Worm (Caenorhabditis elegans): ENCODE measurements around the gene alg-3.

The alg-3 gene

DNA sequence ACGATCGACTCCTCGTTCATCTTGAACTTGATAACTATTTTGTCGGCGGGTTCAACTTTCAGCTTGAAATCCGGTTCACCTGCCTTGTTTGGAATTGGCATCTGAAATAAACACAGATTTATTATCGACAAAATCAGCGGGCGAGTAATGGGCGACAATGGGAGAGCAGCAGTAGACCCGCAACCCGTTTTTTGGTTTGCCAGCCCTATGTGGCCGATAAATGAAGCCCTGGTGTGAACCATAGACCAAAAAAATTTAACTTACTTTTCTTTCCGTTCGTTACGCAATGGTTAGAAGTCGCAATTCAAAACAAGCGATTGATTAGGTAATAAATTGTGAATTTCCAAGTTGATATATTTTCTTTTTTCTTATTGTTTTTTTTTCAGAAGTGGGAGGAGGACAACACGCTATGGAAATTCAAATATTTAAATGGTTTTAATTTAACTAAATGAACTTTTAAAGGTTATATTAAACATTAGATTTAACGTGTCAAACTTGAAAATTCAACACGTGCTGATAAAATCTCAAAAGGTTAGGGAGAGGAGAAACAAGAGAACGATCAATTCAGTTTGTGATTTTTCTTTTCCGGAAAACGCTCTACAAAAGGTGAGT is at the start of gene alg-3, which contains the start of gene T22B3.3:
Gene alg-3, plus strand, starts transcription at position 562 of the 612 bp plus-strand sequence.
Gene T22B3.3, minus strand, starts transcription at position 101 of the 612 bp plus-strand sequence.
- no peak for TF ChIP-seq F13C5.2 (tag; optimal IDR thresholded peaks at IDR 0.05)
- no peak for TF ChIP-seq scrt-1 (GFP tag; IDR thresholded peaks at IDR 0.05)

DNA sequence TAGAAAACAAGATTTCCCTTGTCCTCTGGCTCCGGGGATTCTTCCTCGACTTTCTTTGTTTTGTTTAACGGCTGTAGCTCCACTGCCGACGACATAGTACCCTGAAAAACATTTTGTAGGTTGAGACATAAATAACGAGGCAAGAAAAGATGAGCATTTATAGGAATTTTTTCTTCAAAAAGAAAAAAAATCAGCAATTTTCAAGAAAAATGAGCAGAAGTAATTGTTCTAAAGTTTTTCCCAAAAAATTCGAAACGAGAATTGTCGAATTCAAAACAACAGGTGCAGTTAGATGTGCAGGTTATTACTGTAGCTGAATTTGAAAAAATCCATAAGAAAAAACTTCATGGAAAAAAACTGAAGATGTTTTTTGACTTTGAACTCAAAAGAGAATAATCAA is 48.7 kb upstream of the alg-3 start, which contains the start of gene ent-1:
Gene ent-1, minus strand, starts transcription at position 101 of the 400 bp plus-strand sequence.
- no peak for TF ChIP-seq tbx-11 (GFP tag; IDR thresholded peaks at IDR 0.05)
- TF ChIP-seq flt-1 (GFP tag; IDR thresholded peaks at IDR 0.05) = no peak
- TF ChIP-seq aly-1 (tag; optimal IDR thresholded peaks at IDR 0.05) = no peak

ce11 chrIV:11656144-11656780 is 47.8 kb upstream of the alg-3 start, which contains the start of gene ZK809.5:
TSS of gene ZK809.5 (plus strand) at chrIV:11656730.
- TF ChIP-seq hmbx-1 (tag; optimal IDR thresholded peaks at IDR 0.05) = no peak
- TF ChIP-seq pes-1 (GFP tag; IDR thresholded peaks at IDR 0.05) = no peak

DNA sequence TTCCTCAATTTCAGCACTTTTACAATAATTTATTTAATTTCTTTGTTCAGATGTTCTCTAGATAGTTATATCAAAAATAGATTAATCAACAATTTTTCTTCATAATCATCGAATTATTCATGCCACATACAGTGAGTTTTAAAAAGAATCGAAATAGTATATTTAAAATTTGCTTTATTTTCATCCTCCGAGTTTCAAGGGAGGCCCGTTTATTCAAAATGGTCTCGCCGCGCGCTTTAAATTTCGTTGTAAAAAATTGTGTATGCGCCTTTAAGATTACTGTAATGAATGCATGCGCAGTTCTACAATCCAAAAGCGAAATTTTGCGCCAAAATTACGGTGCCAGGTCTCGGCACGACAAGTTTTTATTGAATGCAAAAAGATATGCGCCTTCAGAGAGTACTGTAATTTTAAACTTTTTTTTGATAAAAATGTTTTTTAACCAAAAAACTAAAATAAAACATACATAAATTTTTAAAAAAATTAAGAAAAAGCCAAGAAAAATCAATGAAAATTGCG is 44.2 kb upstream of the alg-3 start, which contains the start of gene ZK792.1:
Gene ZK792.1, plus strand, starts transcription at position 51 of the 519 bp plus-strand sequence.
- TF ChIP-seq ceh-13 (GFP tag; optimal IDR thresholded peaks at IDR 0.05) = no peak
- no peak for TF ChIP-seq ets-7 (tag; optimal IDR thresholded peaks at IDR 0.05)
- TF ChIP-seq flt-1 (GFP tag; IDR thresholded peaks at IDR 0.05) = no peak
- no peak for TF ChIP-seq sea-1 (GFP tag; conservative IDR thresholded peaks at IDR 0.05)

DNA sequence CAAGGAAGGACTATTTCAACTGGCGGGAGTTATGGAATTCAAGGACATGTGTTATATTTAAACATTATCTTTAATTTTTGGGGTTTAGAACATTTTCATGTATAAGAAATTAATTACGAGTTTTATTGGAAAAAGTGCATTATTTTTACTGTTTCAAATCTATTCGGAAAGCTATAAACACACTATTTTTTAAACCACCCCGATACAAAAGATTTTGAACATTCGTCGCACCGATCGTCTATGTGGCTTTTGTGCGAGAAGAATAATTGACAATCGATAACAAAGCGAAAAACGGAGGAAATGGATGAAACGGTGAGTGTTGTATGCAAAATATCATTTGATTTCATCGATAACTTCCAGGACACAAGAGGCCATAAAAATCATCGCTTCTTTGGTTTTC is 39.0 kb upstream of the alg-3 start, which contains the start of gene ZK809.9:
Gene ZK809.9, plus strand, starts transcription at position 301 of the 400 bp plus-strand sequence.
- TF ChIP-seq flt-1 (GFP tag; IDR thresholded peaks at IDR 0.05) = no peak
- no peak for TF ChIP-seq ceh-13 (GFP tag; optimal IDR thresholded peaks at IDR 0.05)
- TF ChIP-seq tbx-11 (GFP tag; IDR thresholded peaks at IDR 0.05) = no peak
- TF ChIP-seq tra-4 (tag; optimal IDR thresholded peaks at IDR 0.05) = no peak
- no peak for TF ChIP-seq ama-1 (optimal IDR thresholded peaks at IDR 0.05)
- no peak for TF ChIP-seq ceh-36 (tag; optimal IDR thresholded peaks at IDR 0.05)
- no peak for TF ChIP-seq pes-1 (GFP tag; IDR thresholded peaks at IDR 0.05)
- no peak for TF ChIP-seq hmg-4 (GFP tag; optimal IDR thresholded peaks at IDR 0.05)
- TF ChIP-seq B0310.2 (tag; optimal IDR thresholded peaks at IDR 0.05) = no peak
- no peak for TF ChIP-seq hnd-1 (tag; optimal IDR thresholded peaks at IDR 0.05)
- TF ChIP-seq ets-7 (tag; optimal IDR thresholded peaks at IDR 0.05) = no peak

DNA sequence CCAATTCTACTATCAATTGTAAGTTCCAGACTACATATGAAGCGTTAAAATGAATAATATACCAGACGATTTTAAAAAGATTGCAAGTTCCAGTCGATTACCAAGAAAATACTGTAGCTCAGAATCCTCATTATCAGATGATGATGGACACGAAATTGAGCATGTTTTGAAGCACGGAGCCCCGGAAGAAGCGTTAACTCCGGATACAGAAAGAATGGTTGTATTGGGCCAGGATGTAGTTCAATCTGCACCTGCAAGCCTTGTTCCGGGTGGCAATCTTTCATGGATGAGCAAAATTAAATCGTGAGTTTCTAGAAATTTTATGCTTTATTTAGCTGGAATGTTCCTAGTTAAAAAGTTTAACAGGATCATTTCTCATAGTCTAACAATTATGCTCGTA is 36.0 kb upstream of the alg-3 start, which contains the start of gene atg-4.2:
Gene atg-4.2, plus strand, starts transcription at position 24 of the 400 bp plus-strand sequence.
- no peak for TF ChIP-seq pes-1 (GFP tag; IDR thresholded peaks at IDR 0.05)
- TF ChIP-seq tbx-37 (GFP tag; conservative IDR thresholded peaks at IDR 0.05) = no peak
- TF ChIP-seq aly-1 (tag; optimal IDR thresholded peaks at IDR 0.05) = no peak
- TF ChIP-seq sea-1 (GFP tag; conservative IDR thresholded peaks at IDR 0.05) = no peak
- TF ChIP-seq ceh-36 (tag; optimal IDR thresholded peaks at IDR 0.05) = no peak
- no peak for TF ChIP-seq scrt-1 (GFP tag; IDR thresholded peaks at IDR 0.05)
- no peak for TF ChIP-seq B0310.2 (tag; optimal IDR thresholded peaks at IDR 0.05)
- TF ChIP-seq flt-1 (GFP tag; IDR thresholded peaks at IDR 0.05) = no peak
- TF ChIP-seq ama-1 (optimal IDR thresholded peaks at IDR 0.05) = no peak
- TF ChIP-seq hnd-1 (tag; optimal IDR thresholded peaks at IDR 0.05) = no peak
- TF ChIP-seq tra-4 (tag; optimal IDR thresholded peaks at IDR 0.05) = no peak
- no peak for TF ChIP-seq hmg-4 (GFP tag; optimal IDR thresholded peaks at IDR 0.05)
- no peak for TF ChIP-seq ceh-13 (GFP tag; optimal IDR thresholded peaks at IDR 0.05)
- TF ChIP-seq tbx-11 (GFP tag; IDR thresholded peaks at IDR 0.05) = no peak
- TF ChIP-seq ets-7 (tag; optimal IDR thresholded peaks at IDR 0.05) = no peak
- no peak for TF ChIP-seq F13C5.2 (tag; optimal IDR thresholded peaks at IDR 0.05)
- TF ChIP-seq hmbx-1 (tag; optimal IDR thresholded peaks at IDR 0.05) = no peak

DNA sequence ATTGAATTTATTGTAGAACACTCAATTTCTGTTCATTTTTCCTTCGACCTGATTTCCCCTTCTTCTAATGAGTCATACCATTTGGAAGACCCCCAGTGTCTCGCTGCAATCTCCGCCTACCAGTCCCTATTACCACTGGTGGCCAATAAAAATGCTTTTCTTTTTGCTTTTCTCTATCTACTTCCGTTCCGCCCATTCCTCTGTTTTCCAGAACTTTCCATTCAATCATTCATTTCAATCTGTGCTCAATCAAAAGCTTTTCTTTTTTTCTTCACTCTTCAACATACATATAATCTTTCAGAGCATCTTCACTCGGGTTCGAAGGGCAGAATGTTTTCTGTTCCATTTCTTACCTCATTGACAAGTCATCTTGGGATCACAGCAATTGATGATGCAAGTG is 30.5 kb upstream of the alg-3 start, which contains the start of gene inx-8:
Gene inx-8, plus strand, starts transcription at position 301 of the 400 bp plus-strand sequence.
- TF ChIP-seq scrt-1 (GFP tag; IDR thresholded peaks at IDR 0.05) = no peak

- no peak for TF ChIP-seq pes-1 (GFP tag; IDR thresholded peaks at IDR 0.05)
- no peak for TF ChIP-seq hmbx-1 (tag; optimal IDR thresholded peaks at IDR 0.05)
- no peak for TF ChIP-seq hmg-4 (GFP tag; optimal IDR thresholded peaks at IDR 0.05)
- TF ChIP-seq F13C5.2 (tag; optimal IDR thresholded peaks at IDR 0.05) = no peak
- no peak for TF ChIP-seq tbx-11 (GFP tag; IDR thresholded peaks at IDR 0.05)
- TF ChIP-seq tbx-37 (GFP tag; conservative IDR thresholded peaks at IDR 0.05) = no peak
- TF ChIP-seq ama-1 (optimal IDR thresholded peaks at IDR 0.05) = no peak
- no peak for TF ChIP-seq aly-1 (tag; optimal IDR thresholded peaks at IDR 0.05)
- TF ChIP-seq B0310.2 (tag; optimal IDR thresholded peaks at IDR 0.05) = no peak
These were observed 28.0 kb upstream of the alg-3 start, which contains the start of gene inx-9 for ce11 chrIV:11676054-11676453. TSS of gene inx-9 (plus strand) at chrIV:11676354.
